Fruit fly (Drosophila melanogaster): Measurements from ENCODE around the gene CG4367.
A peak's percentile ranks its signal among the peaks of the same experiment; 100 is the strongest.

Gene CG4367

dm6 chr3R:20308972-20309660 is 4.3 kb upstream of the CG4367 start, which contains the start of gene Orp8 (continued):
- peak; percentile 97 for TF ChIP-seq CG12769 (tag; optimal IDR thresholded peaks at IDR 0.05)
- no peak for TF ChIP-seq CG10959 (GFP tag; IDR thresholded peaks at IDR 0.05)
- no peak for TF ChIP-seq sisA (GFP tag; IDR thresholded peaks at IDR 0.05)
- no peak for TF ChIP-seq schlank (tag; optimal IDR thresholded peaks at IDR 0.05)
- TF ChIP-seq Ets97D (GFP tag; optimal IDR thresholded peaks at IDR 0.05): peak; percentile 50
- TF ChIP-seq CG15269 (tag; optimal IDR thresholded peaks at IDR 0.05): no peak
- no peak for TF ChIP-seq Gug (GFP tag; IDR thresholded peaks at IDR 0.05)
- TF ChIP-seq CG31365 (tag; optimal IDR thresholded peaks at IDR 0.05): no peak
- no peak for TF ChIP-seq NK7.1 (GFP tag; optimal IDR thresholded peaks at IDR 0.05)
- TF ChIP-seq CG31388 (GFP tag; optimal IDR thresholded peaks at IDR 0.05): no peak
- no peak for TF ChIP-seq CG30431 (GFP tag; optimal IDR thresholded peaks at IDR 0.05)
- no peak for TF ChIP-seq CG6254 (GFP tag; optimal IDR thresholded peaks at IDR 0.05)
- TF ChIP-seq crol (GFP tag; IDR thresholded peaks at IDR 0.05): peak; percentile 93
- peak; percentile 65 for TF ChIP-seq CG6765 (GFP tag; optimal IDR thresholded peaks at IDR 0.05)
- TF ChIP-seq ranshi (GFP tag; IDR thresholded peaks at IDR 0.05): peak; percentile 43; the same call in 1 of the 2 replicates
- TF ChIP-seq Adf1 (GFP tag; IDR thresholded peaks at IDR 0.05): peak; percentile 84
- TF ChIP-seq CG9797 (GFP tag; optimal IDR thresholded peaks at IDR 0.05): no peak
- TF ChIP-seq Doc2 (GFP tag; IDR thresholded peaks at IDR 0.05): no peak
- TF ChIP-seq wek (GFP tag; optimal IDR thresholded peaks at IDR 0.05): no peak
- TF ChIP-seq Camta (GFP tag; optimal IDR thresholded peaks at IDR 0.05): no peak
- no peak for TF ChIP-seq Sox102F (GFP tag; optimal IDR thresholded peaks at IDR 0.05)
- peak; percentile 2 for TF ChIP-seq unpg (GFP tag; optimal IDR thresholded peaks at IDR 0.05)
- no peak for TF ChIP-seq fd96Cb (tag; optimal IDR thresholded peaks at IDR 0.05)
- no peak for TF ChIP-seq CG13424 (tag; optimal IDR thresholded peaks at IDR 0.05)
- no peak for TF ChIP-seq p53 (GFP tag; optimal IDR thresholded peaks at IDR 0.05)
- TF ChIP-seq CG30020 (tag; optimal IDR thresholded peaks at IDR 0.05): no peak
- TF ChIP-seq tgo (GFP tag; IDR thresholded peaks at IDR 0.05): no peak
- no peak for TF ChIP-seq Bdp1 (GFP tag; optimal IDR thresholded peaks at IDR 0.05)
- no peak for TF ChIP-seq Nf-YA (GFP tag; IDR thresholded peaks at IDR 0.05)
- no peak for TF ChIP-seq CG2678 (tag; optimal IDR thresholded peaks at IDR 0.05)
- TF ChIP-seq sd (tag; optimal IDR thresholded peaks at IDR 0.05): peak; percentile 61
- peak; percentile 83 for TF ChIP-seq Jarid2 (GFP tag; optimal IDR thresholded peaks at IDR 0.05)
- no peak for TF ChIP-seq maf-S (GFP tag; optimal IDR thresholded peaks at IDR 0.05)
- no peak for TF ChIP-seq CG6689 (GFP tag; IDR thresholded peaks at IDR 0.05)
- TF ChIP-seq sens-2 (GFP tag; IDR thresholded peaks at IDR 0.05): no peak
- no peak for TF ChIP-seq Abd-B (GFP tag; optimal IDR thresholded peaks at IDR 0.05)
- TF ChIP-seq vnd (GFP tag; IDR thresholded peaks at IDR 0.05; ENCODE audit: partially characterized antibody): no peak
- peak; percentile 33 for TF ChIP-seq sqz (GFP tag; optimal IDR thresholded peaks at IDR 0.05)
- no peak for TF ChIP-seq CG10321 (GFP tag; IDR thresholded peaks at IDR 0.05)
- TF ChIP-seq CG32532 (GFP tag; IDR thresholded peaks at IDR 0.05): peak; percentile 55
- TF ChIP-seq B-H2 (GFP tag; optimal IDR thresholded peaks at IDR 0.05): peak; percentile 44
- no peak; the same call in 2 of the 3 replicates for TF ChIP-seq CG34422 (GFP tag; IDR thresholded peaks at IDR 0.05)
- no peak for TF ChIP-seq dmrt11E (tag; optimal IDR thresholded peaks at IDR 0.05)
- no peak for TF ChIP-seq eyg (GFP tag; optimal IDR thresholded peaks at IDR 0.05)
- peak; percentile 64 for TF ChIP-seq CrebB (tag; optimal IDR thresholded peaks at IDR 0.05)
- no peak for TF ChIP-seq en (GFP tag; optimal IDR thresholded peaks at IDR 0.05)
- TF ChIP-seq ken (GFP tag; IDR thresholded peaks at IDR 0.05): no peak
- no peak for TF ChIP-seq CG7271 (tag; optimal IDR thresholded peaks at IDR 0.05)
- TF ChIP-seq crc (GFP tag; optimal IDR thresholded peaks at IDR 0.05): peak; percentile 9
- no peak for TF ChIP-seq Sox100B (GFP tag; optimal IDR thresholded peaks at IDR 0.05)
